Fruit fly (Drosophila melanogaster) S2 (cell line): ENCODE measurements around the gene CG11839.

Source experiments
- CG8478 ChIP-seq: fragments of >200 bp; optimal IDR thresholded peaks from 2 replicates; lab custom pipeline; 2018
- CTCF ChIP-seq, 2 experiments: fragments of >200 bp; optimal IDR thresholded peaks; 2 replicates each; lab custom pipeline; 2018

- no peak for TF ChIP-seq CTCF (optimal IDR thresholded peaks at IDR 0.05; lab: Kevin White, UChicago)
- TF ChIP-seq CG8478 (lab: Kevin White, UChicago) = no peak
Observed at dm6 chr3R:25069569-25069968, at the start of gene CG11839, which contains the start of gene Stt3B.
